Worm (Caenorhabditis elegans): ENCODE data around the gene snn-1.
A peak's percentile ranks its signal among the peaks of the same experiment; 100 is the strongest.

Gene snn-1

ce11 chrIV:1843611-1844010, 28.7 kb upstream of the snn-1 start:
- TF ChIP-seq D2030.7 (GFP tag; IDR thresholded peaks at IDR 0.05) = no peak
- no peak for TF ChIP-seq aptf-2 (GFP tag; conservative IDR thresholded peaks at IDR 0.05)
- TF ChIP-seq atf-7 (tag; optimal IDR thresholded peaks at IDR 0.05) = no peak
- TF ChIP-seq fkh-3 (tag; optimal IDR thresholded peaks at IDR 0.05) = no peak
- TF ChIP-seq ztf-3 (GFP tag; optimal IDR thresholded peaks at IDR 0.05) = no peak
- no peak for TF ChIP-seq ceh-27 (GFP tag; optimal IDR thresholded peaks at IDR 0.05)
- no peak for TF ChIP-seq let-607 (tag; optimal IDR thresholded peaks at IDR 0.05)
- TF ChIP-seq gei-17 (GFP tag; optimal IDR thresholded peaks at IDR 0.05) = no peak
- TF ChIP-seq C17E4.6 (GFP tag; IDR thresholded peaks at IDR 0.05) = no peak
- TF ChIP-seq unc-130 (GFP tag; optimal IDR thresholded peaks at IDR 0.05) = no peak
- TF ChIP-seq F23B12.7 (tag; optimal IDR thresholded peaks at IDR 0.05; ENCODE audit: insufficient read depth) = no peak
- no peak for TF ChIP-seq ekl-4 (GFP tag; IDR thresholded peaks at IDR 0.05)
- no peak for TF ChIP-seq F55B11.4 (tag; optimal IDR thresholded peaks at IDR 0.05; ENCODE audit: borderline replicate concordance, insufficient read depth)
- no peak for TF ChIP-seq snpc-4 (GFP tag; optimal IDR thresholded peaks at IDR 0.05)
- TF ChIP-seq snpc-4 (tag; optimal IDR thresholded peaks at IDR 0.05) = no peak
- no peak for TF ChIP-seq ceh-58 (GFP tag; IDR thresholded peaks at IDR 0.05)
- no peak for TF ChIP-seq F39B2.1 (GFP tag; IDR thresholded peaks at IDR 0.05)
- no peak for TF ChIP-seq lin-54 (GFP tag; optimal IDR thresholded peaks at IDR 0.05)
- no peak for TF ChIP-seq attf-3 (GFP tag; conservative IDR thresholded peaks at IDR 0.05)
- TF ChIP-seq zim-3 (tag; optimal IDR thresholded peaks at IDR 0.05) = no peak

ce11 chrIV:1842314-1842713, 27.4 kb upstream of the snn-1 start:
- no peak for TF ChIP-seq ekl-4 (GFP tag; IDR thresholded peaks at IDR 0.05)
- peak; percentile 86 for TF ChIP-seq hmg-1.2 (GFP tag; IDR thresholded peaks at IDR 0.05)
- no peak for TF ChIP-seq lir-1 (GFP tag; conservative IDR thresholded peaks at IDR 0.05)
- TF ChIP-seq sptf-2 (GFP tag; optimal IDR thresholded peaks at IDR 0.05) = no peak

DNA sequence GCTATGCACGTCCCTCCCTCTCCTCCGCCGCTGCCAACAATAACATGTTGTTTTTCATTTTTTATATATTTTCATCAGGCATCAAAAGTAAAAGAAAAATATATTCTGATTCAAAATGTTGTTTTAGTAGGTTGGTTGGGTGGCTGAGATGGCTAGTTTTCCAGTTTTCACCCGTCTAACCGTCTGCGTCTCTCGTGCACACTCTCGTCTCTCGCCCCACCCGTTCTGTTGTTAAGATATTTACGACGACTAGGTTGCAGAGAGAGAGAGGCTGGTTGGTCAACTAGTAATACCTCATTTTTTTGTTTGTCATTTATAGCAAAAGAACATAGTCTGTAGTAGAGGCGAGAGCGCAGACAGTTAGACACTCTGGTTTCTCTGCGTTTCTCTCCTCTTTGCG, 23.7 kb upstream of the snn-1 start:
- TF ChIP-seq hmg-1.2 (GFP tag; IDR thresholded peaks at IDR 0.05) = peak; percentile 89
- no peak for TF ChIP-seq sea-2 (GFP tag; IDR thresholded peaks at IDR 0.05)
- TF ChIP-seq mcd-1 (GFP tag; IDR thresholded peaks at IDR 0.05) = 0 out of 2 replicates have a peak, but pooled peaks have one; percentile 19
- no peak for TF ChIP-seq nfya-1 (tag; optimal IDR thresholded peaks at IDR 0.05; ENCODE audit: borderline replicate concordance, insufficient read depth)

- TF ChIP-seq snpc-1.3 (tag; optimal IDR thresholded peaks at IDR 0.05; ENCODE audit: insufficient read depth) (no peak), dpff-1 (tag; optimal IDR thresholded peaks at IDR 0.05) (no peak), tbx-9 (tag; optimal IDR thresholded peaks at IDR 0.05; ENCODE audit: borderline replicate concordance) (no peak), ceh-91 (GFP tag; IDR thresholded peaks at IDR 0.05) (no peak), lir-1 (GFP tag; conservative IDR thresholded peaks at IDR 0.05) (no peak), zfh-2 (GFP tag; conservative IDR thresholded peaks at IDR 0.05) (no peak), tlf-1 (GFP tag; optimal IDR thresholded peaks at IDR 0.05) (no peak), ztf-22 (GFP tag; optimal IDR thresholded peaks at IDR 0.05) (no peak), efl-1 (GFP tag; optimal IDR thresholded peaks at IDR 0.05) (no peak), ceh-79 (tag; optimal IDR thresholded peaks at IDR 0.05) (no peak), ceh-40 (GFP tag; IDR thresholded peaks at IDR 0.05) (no peak), bed-2 (GFP tag; IDR thresholded peaks at IDR 0.05) (no peak), ets-4 (GFP tag; optimal IDR thresholded peaks at IDR 0.05) (no peak), Y95B8A.8 (GFP tag; IDR thresholded peaks at IDR 0.05) (no peak), tbp1 (GFP tag; optimal IDR thresholded peaks at IDR 0.05) (peak; percentile 7), B0035.1 (tag; optimal IDR thresholded peaks at IDR 0.05) (no peak), aptf-3 (GFP tag; IDR thresholded peaks at IDR 0.05) (no peak), egl-44 (GFP tag; IDR thresholded peaks at IDR 0.05) (no peak), fkh-3 (tag; optimal IDR thresholded peaks at IDR 0.05) (no peak), sptf-2 (GFP tag; optimal IDR thresholded peaks at IDR 0.05) (no peak), gei-17 (GFP tag; optimal IDR thresholded peaks at IDR 0.05) (no peak), hmg-1.2 (GFP tag; IDR thresholded peaks at IDR 0.05) (peak; percentile 71; the same call in 1 of the 2 replicates), T07F8.4 (tag; optimal IDR thresholded peaks at IDR 0.05) (no peak), unc-130 (GFP tag; optimal IDR thresholded peaks at IDR 0.05) (no peak), aptf-2 (GFP tag; conservative IDR thresholded peaks at IDR 0.05) (no peak)
These were observed 22.2 kb upstream of the snn-1 start for ce11 chrIV:1837134-1837533.
